Worm (Caenorhabditis elegans): ENCODE results near the gene nlp-55.

Gene nlp-55

DNA sequence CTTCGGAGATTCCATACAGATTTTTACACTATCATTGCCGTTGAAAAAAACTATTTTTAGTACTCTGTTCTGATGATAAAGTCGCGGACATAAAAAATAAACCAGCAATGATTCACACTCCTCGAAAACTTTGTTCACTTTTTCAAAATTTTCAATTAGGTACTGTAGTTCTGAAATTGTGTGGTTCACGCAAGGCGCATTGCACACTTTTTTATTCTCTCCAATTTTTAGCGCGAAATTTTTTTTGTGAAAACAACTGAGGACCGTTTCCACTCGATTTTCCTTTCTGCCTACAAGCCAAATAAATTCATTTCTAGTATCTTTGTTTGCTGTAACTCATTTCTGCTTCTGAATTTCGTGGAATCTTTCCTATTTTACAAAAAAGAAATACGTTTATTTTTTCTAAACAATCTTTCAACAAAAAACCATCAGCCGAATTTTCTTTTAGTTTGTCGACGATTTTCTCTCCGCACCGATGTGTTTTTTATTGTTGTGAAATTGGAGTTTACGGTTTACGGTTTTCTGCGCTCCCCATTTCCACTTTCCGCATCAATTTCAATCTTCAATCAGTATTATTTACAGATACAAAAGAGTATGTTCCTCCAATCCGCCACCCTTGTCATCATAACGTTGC is 41.9 kb downstream of the nlp-55 start, which contains the start of gene F35C11.5 (continued):
- TF ChIP-seq B0019.2 (GFP tag; conservative IDR thresholded peaks at IDR 0.05) (peak; percentile 45; the same call in 1 of the 2 replicates), madf-8 (GFP tag; conservative IDR thresholded peaks at IDR 0.05) (peak; percentile 75), hlh-12 (tag; optimal IDR thresholded peaks at IDR 0.05) (no peak), egrh-3 (GFP tag; IDR thresholded peaks at IDR 0.05) (no peak), ceh-91 (GFP tag; IDR thresholded peaks at IDR 0.05) (peak; percentile 79), attf-3 (GFP tag; conservative IDR thresholded peaks at IDR 0.05) (no peak)

DNA sequence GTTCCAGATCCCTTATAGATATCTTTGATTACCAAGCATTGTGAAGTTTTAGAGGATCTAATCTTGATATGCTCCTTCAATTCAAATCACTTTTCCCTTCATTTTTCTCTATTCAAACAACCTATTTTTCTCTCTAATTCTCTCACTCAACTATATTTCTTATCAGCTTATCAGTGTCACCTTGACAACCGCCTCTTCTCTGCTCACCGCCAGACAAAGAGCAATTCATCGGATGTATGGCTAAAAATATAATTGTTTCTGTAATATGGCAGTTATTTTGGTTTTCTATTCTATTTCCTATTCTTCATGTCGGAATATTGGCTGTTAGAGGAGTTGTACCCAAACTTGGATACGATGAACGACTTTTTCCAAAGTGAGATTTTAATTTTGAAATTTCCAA is 45.5 kb downstream of the nlp-55 start:
- TF ChIP-seq ceh-91 (GFP tag; IDR thresholded peaks at IDR 0.05) (no peak), akir-1 (GFP tag; optimal IDR thresholded peaks at IDR 0.05) (no peak), pbrm-1 (GFP tag; IDR thresholded peaks at IDR 0.05) (no peak), T26A5.8 (tag; optimal IDR thresholded peaks at IDR 0.05) (no peak), atf-7 (tag; optimal IDR thresholded peaks at IDR 0.05) (no peak)

DNA sequence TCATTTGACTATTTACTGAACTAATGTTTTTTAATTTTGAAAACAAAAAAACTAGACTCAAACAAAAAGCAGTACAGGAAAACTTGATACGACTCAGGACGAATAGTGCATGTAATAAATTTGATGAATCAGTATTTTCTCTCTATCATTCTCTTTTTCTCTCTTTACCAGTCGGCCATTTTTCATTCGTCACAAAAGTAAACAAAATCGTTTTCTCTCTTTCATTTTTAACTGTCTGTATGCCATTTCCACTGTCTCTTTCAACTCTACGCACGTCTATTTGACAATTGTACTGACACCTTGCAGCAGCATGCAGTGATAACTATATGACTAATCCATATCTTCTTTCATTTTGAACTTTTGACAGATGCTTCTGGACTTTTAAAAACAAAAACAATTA is 46.5 kb downstream of the nlp-55 start, which contains the start of the genes F35C11.2 and F35C11.4:
TSS of gene F35C11.2 (minus strand) at position 90 of the 400 bp plus-strand sequence.
TSS of gene F35C11.4 (plus strand) at position 260 of the 400 bp plus-strand sequence.
- TF ChIP-seq F33H1.4 (GFP tag; IDR thresholded peaks at IDR 0.05) (no peak), F23B12.7 (tag; optimal IDR thresholded peaks at IDR 0.05; ENCODE audit: insufficient read depth) (no peak), nhr-27 (tag; optimal IDR thresholded peaks at IDR 0.05) (no peak), madf-10 (tag; optimal IDR thresholded peaks at IDR 0.05) (no peak), let-607 (tag; optimal IDR thresholded peaks at IDR 0.05) (peak in 1 of 2 experiments; percentile 9), attf-6 (GFP tag; IDR thresholded peaks at IDR 0.05) (no peak), unc-62 (GFP tag; optimal IDR thresholded peaks at IDR 0.05) (peak; percentile 77), let-526 (GFP tag; IDR thresholded peaks at IDR 0.05) (no peak), nhr-80 (tag; optimal IDR thresholded peaks at IDR 0.05) (peak; percentile 89), pha-4 (tag; optimal IDR thresholded peaks at IDR 0.05) (peak; percentile 16), ztf-18 (tag; optimal IDR thresholded peaks at IDR 0.05) (no peak), xnd-1 (tag; optimal IDR thresholded peaks at IDR 0.05) (no peak), rpc-1 (optimal IDR thresholded peaks at IDR 0.05) (no peak), rpc-1 (tag; optimal IDR thresholded peaks at IDR 0.05) (no peak), F39B2.1 (GFP tag; IDR thresholded peaks at IDR 0.05) (no peak), madf-3 (GFP tag; IDR thresholded peaks at IDR 0.05) (no peak), ztf-6 (GFP tag; IDR thresholded peaks at IDR 0.05) (no peak), F49E8.2 (tag; optimal IDR thresholded peaks at IDR 0.05; ENCODE audit: insufficient read depth) (no peak), athp-1 (tag; optimal IDR thresholded peaks at IDR 0.05) (no peak), unc-130 (GFP tag; optimal IDR thresholded peaks at IDR 0.05) (no peak), lin-54 (GFP tag; optimal IDR thresholded peaks at IDR 0.05) (no peak), snpc-1.1 (tag; optimal IDR thresholded peaks at IDR 0.05; ENCODE audit: insufficient read depth) (no peak), chd-7 (tag; optimal IDR thresholded peaks at IDR 0.05) (no peak)

DNA sequence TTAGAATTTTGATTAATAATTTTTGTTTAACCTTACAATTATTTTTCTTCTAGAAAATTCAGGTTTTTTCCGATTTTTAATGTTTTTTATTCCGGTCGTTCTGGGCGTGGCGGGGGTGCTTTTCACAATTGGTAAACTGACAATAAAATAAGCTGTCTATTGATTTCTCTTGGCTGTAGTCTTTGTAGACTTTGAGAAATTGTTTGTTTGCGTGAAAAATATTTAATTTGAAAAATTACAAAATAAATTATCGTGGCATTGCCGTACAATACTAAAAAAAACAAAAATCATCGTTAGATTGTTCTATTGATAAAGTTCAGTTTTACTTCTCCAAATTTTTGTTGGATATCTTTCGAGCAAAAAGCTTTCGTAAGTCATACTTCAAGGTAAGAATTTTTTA is 48.7 kb downstream of the nlp-55 start, which contains the start of gene F35C11.3:
TSS of gene F35C11.3 (plus strand) at position 301 of the 400 bp plus-strand sequence.
- TF ChIP-seq nhr-179 (tag; optimal IDR thresholded peaks at IDR 0.05), result no peak
- TF ChIP-seq egl-18 (GFP tag; IDR thresholded peaks at IDR 0.05), result no peak
- no peak for TF ChIP-seq snpc-3.4 (tag; optimal IDR thresholded peaks at IDR 0.05)
- TF ChIP-seq snpc-4 (GFP tag; optimal IDR thresholded peaks at IDR 0.05), result no peak
- TF ChIP-seq snpc-4 (tag; optimal IDR thresholded peaks at IDR 0.05), result no peak
- no peak for TF ChIP-seq ceh-100 (GFP tag; IDR thresholded peaks at IDR 0.05)
- no peak for TF ChIP-seq ztf-26 (tag; optimal IDR thresholded peaks at IDR 0.05)
- TF ChIP-seq F33H1.4 (GFP tag; IDR thresholded peaks at IDR 0.05), result no peak
- TF ChIP-seq F23B12.7 (tag; optimal IDR thresholded peaks at IDR 0.05; ENCODE audit: insufficient read depth), result no peak
- TF ChIP-seq rpc-1 (optimal IDR thresholded peaks at IDR 0.05), result no peak
- TF ChIP-seq rpc-1 (tag; optimal IDR thresholded peaks at IDR 0.05), result no peak
- TF ChIP-seq ztf-28 (GFP tag; IDR thresholded peaks at IDR 0.05), result no peak
- TF ChIP-seq K12H6.12 (tag; optimal IDR thresholded peaks at IDR 0.05), result no peak
- no peak for TF ChIP-seq hmg-20 (GFP tag; IDR thresholded peaks at IDR 0.05)
- TF ChIP-seq atf-7 (tag; optimal IDR thresholded peaks at IDR 0.05), result no peak
- no peak for TF ChIP-seq bed-1 (GFP tag; IDR thresholded peaks at IDR 0.05)
- no peak for TF ChIP-seq tbp1 (GFP tag; optimal IDR thresholded peaks at IDR 0.05)

All from whole organism, young adult.